Worm (Caenorhabditis elegans) whole organism, late embryonic: ENCODE data around the gene F10E7.9.

Experiments
- C38D4.7 ChIP-seq: fragments of 200-800 bp; sonication (Bioruptor generic); optimal IDR thresholded peaks from 2 replicates; lab custom pipeline; 2018; ENCODE audit warnings: mild to moderate bottlenecking, missing genetic modification characterization, moderate library complexity, missing compliant biosample characterization
- K09A11.1 ChIP-seq: sonication (generic microtip); optimal IDR thresholded peaks from 2 replicates; lab custom pipeline; 2017; ENCODE audit warnings: antibody characterized with exemption, mild to moderate bottlenecking, missing genetic modification characterization, missing compliant biosample characterization; ENCODE audit not compliant: insufficient read depth
- ahr-1 ChIP-seq: sonication (generic microtip); optimal IDR thresholded peaks from 2 replicates; lab custom pipeline; 2016; ENCODE audit warnings: missing genetic modification characterization, missing compliant biosample characterization
- ama-1 ChIP-seq: fragments of 150-350 bp; optimal IDR thresholded peaks from 2 replicates; lab custom pipeline; 2014
- ceh-14 ChIP-seq: sonication (generic microtip); optimal IDR thresholded peaks from 2 replicates; lab custom pipeline; 2016; ENCODE audit warnings: missing genotype, missing genetic modification characterization, missing compliant biosample characterization
- ceh-18 ChIP-seq: sonication (generic microtip); optimal IDR thresholded peaks from 2 replicates; lab custom pipeline; 2016; ENCODE audit warnings: missing genetic modification characterization, missing compliant biosample characterization
- ceh-19 ChIP-seq: fragments of 200-800 bp; sonication (Bioruptor generic); optimal IDR thresholded peaks from 2 replicates; lab custom pipeline; 2018; ENCODE audit warnings: mild to moderate bottlenecking, missing genetic modification characterization, missing compliant biosample characterization
- ceh-2 ChIP-seq: sonication (generic microtip); optimal IDR thresholded peaks from 2 replicates; lab custom pipeline; 2016; ENCODE audit warnings: missing genotype, missing genetic modification characterization, missing compliant biosample characterization
- ceh-22 ChIP-seq: sonication (generic microtip); optimal IDR thresholded peaks from 2 replicates; lab custom pipeline; 2017; ENCODE audit warnings: missing biosample characterization, missing genetic modification characterization
- ceh-34 ChIP-seq: sonication (generic microtip); optimal IDR thresholded peaks from 2 replicates; lab custom pipeline; 2016; ENCODE audit warnings: mild to moderate bottlenecking, missing genetic modification characterization, missing compliant biosample characterization
- ceh-48 ChIP-seq: sonication (generic microtip); optimal IDR thresholded peaks from 2 replicates; lab custom pipeline; 2016; ENCODE audit warnings: missing genetic modification characterization, inconsistent platforms, missing compliant biosample characterization
- elt-2 ChIP-seq: sonication (generic microtip); optimal IDR thresholded peaks from 2 replicates; lab custom pipeline; 2016; ENCODE audit warnings: missing genetic modification reagents, missing genetic modification characterization, missing compliant biosample characterization
- ets-4 ChIP-seq: sonication (generic microtip); optimal IDR thresholded peaks from 2 replicates; lab custom pipeline; 2016; ENCODE audit warnings: missing genetic modification characterization, missing compliant biosample characterization
- eyg-1 ChIP-seq: sonication (generic microtip); optimal IDR thresholded peaks from 2 replicates; lab custom pipeline; 2016; ENCODE audit warnings: missing genotype, missing genetic modification characterization, missing compliant biosample characterization
- fkh-6 ChIP-seq: sonication (generic microtip); optimal IDR thresholded peaks from 2 replicates; lab custom pipeline; 2016; ENCODE audit warnings: missing genetic modification characterization, missing compliant biosample characterization
- gmeb-2 ChIP-seq: sonication (generic microtip); optimal IDR thresholded peaks from 2 replicates; lab custom pipeline; 2016; ENCODE audit warnings: missing genetic modification characterization, inconsistent platforms, missing compliant biosample characterization
- hlh-30 ChIP-seq: sonication (generic microtip); optimal IDR thresholded peaks from 2 replicates; lab custom pipeline; 2017; ENCODE audit warnings: antibody characterized with exemption, missing genetic modification characterization, missing compliant biosample characterization; ENCODE audit not compliant: insufficient read depth
- madf-2 ChIP-seq: sonication (generic microtip); optimal IDR thresholded peaks from 2 replicates; lab custom pipeline; 2017; ENCODE audit warnings: missing genetic modification characterization, missing compliant biosample characterization
- nfya-1 ChIP-seq: sonication (generic microtip); optimal IDR thresholded peaks from 2 replicates; lab custom pipeline; 2017; ENCODE audit warnings: missing genetic modification characterization, mild to moderate bottlenecking, missing compliant biosample characterization, antibody characterized with exemption, moderate library complexity
- nhr-11 ChIP-seq: fragments of 150-350 bp; optimal IDR thresholded peaks from 2 replicates; lab custom pipeline; 2014; ENCODE audit warnings: missing biosample characterization, missing genetic modification characterization
- pha-4 ChIP-seq: fragments of 150-350 bp; optimal IDR thresholded peaks from 2 replicates; lab custom pipeline; 2018; ENCODE audit warnings: missing biosample characterization, missing genetic modification reagents, missing genetic modification characterization
- pqm-1 ChIP-seq: sonication (generic microtip); optimal IDR thresholded peaks from 2 replicates; lab custom pipeline; 2016; ENCODE audit warnings: missing genetic modification characterization, missing compliant biosample characterization
- pros-1 ChIP-seq: fragments of 150-350 bp; optimal IDR thresholded peaks from 2 replicates; lab custom pipeline; 2014; ENCODE audit warnings: missing biosample characterization, missing genetic modification reagents, missing genetic modification characterization
- ref-2 ChIP-seq: sonication (generic microtip); optimal IDR thresholded peaks from 2 replicates; lab custom pipeline; 2016; ENCODE audit warnings: missing genetic modification characterization, missing compliant biosample characterization
- tbx-2 ChIP-seq: sonication (generic microtip); optimal IDR thresholded peaks from 2 replicates; lab custom pipeline; 2016; ENCODE audit warnings: missing genetic modification characterization, missing compliant biosample characterization
- tbx-7 ChIP-seq: sonication (generic microtip); optimal IDR thresholded peaks from 2 replicates; lab custom pipeline; 2016; ENCODE audit warnings: missing genotype, missing genetic modification characterization, missing compliant biosample characterization
- unc-42 ChIP-seq: sonication (generic microtip); optimal IDR thresholded peaks from 2 replicates; lab custom pipeline; 2016; ENCODE audit warnings: missing genotype, missing genetic modification characterization, missing compliant biosample characterization
- unc-55 ChIP-seq: sonication (generic microtip); optimal IDR thresholded peaks from 2 replicates; lab custom pipeline; 2017; ENCODE audit warnings: missing biosample characterization, missing genetic modification reagents, missing genetic modification characterization
- ztf-16 ChIP-seq: sonication (generic microtip); optimal IDR thresholded peaks from 2 replicates; lab custom pipeline; 2017; ENCODE audit warnings: missing genetic modification characterization, missing compliant biosample characterization

F10E7.9 gene

ce11 chrII:7147550-7147949 is 37.7 kb upstream of the F10E7.9 start:
- TF ChIP-seq eyg-1 (tag; lab: Kevin White, UChicago): no peak
- no peak for TF ChIP-seq ahr-1 (tag; lab: Kevin White, UChicago)
- no peak for TF ChIP-seq pros-1 (tag; lab: Kevin White, UChicago)
- TF ChIP-seq madf-2 (tag; lab: Kevin White, UChicago): no peak
- TF ChIP-seq gmeb-2 (tag; lab: Kevin White, UChicago): no peak

- TF ChIP-seq unc-55 (GFP tag; lab: Kevin White, UChicago): no peak
- TF ChIP-seq ztf-16 (tag; lab: Kevin White, UChicago): no peak
- TF ChIP-seq ceh-14 (tag; lab: Kevin White, UChicago): no peak
- no peak for TF ChIP-seq ceh-2 (tag; lab: Kevin White, UChicago)
- TF ChIP-seq fkh-6 (tag; lab: Kevin White, UChicago): no peak
- TF ChIP-seq unc-42: no peak
- no peak for TF ChIP-seq pha-4
- TF ChIP-seq ama-1 (lab: Kevin White, UChicago): no peak
- TF ChIP-seq C38D4.7 (GFP tag; lab: Kevin White, UChicago): no peak
- no peak for TF ChIP-seq ceh-18 (tag; lab: Kevin White, UChicago)
- no peak for TF ChIP-seq ref-2 (tag; lab: Kevin White, UChicago)
- no peak for TF ChIP-seq pros-1 (tag; lab: Kevin White, UChicago)
Measured at ce11 chrII:7146240-7146639, 36.4 kb upstream of the F10E7.9 start.

- TF ChIP-seq tbx-2 (tag; lab: Kevin White, UChicago) (no peak), pqm-1 (tag; lab: Kevin White, UChicago) (no peak), ceh-48 (tag; lab: Kevin White, UChicago) (no peak)
Measured at ce11 chrII:7144307-7144706, 34.5 kb upstream of the F10E7.9 start, which contains the start of gene npr-31. npr-31 (plus strand) TSS chrII:7144607.

DNA sequence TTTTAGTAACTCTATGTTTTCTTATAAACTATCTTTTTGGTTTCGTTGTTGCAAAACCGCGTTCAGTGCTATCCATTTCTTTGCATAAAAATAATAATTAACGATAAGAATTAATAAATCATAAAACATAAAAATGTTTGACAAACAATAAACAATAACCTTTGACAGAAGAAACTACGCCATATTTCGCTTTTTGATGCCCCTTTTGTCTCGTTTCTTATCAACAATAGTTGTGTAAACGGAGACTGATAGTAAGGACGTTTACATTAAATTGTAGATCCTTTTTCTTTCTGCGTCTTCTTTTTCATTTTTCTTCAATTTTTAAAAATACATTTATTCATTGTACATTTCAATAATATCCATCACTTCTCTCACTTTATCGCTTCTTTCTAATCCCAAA is 29.2 kb upstream of the F10E7.9 start:
- peak; percentile 74 for TF ChIP-seq elt-2 (tag; lab: Kevin White, UChicago)
- TF ChIP-seq hlh-30 (tag; lab: Kevin White, UChicago): no peak
- no peak for TF ChIP-seq nhr-11 (tag; lab: Kevin White, UChicago)

DNA sequence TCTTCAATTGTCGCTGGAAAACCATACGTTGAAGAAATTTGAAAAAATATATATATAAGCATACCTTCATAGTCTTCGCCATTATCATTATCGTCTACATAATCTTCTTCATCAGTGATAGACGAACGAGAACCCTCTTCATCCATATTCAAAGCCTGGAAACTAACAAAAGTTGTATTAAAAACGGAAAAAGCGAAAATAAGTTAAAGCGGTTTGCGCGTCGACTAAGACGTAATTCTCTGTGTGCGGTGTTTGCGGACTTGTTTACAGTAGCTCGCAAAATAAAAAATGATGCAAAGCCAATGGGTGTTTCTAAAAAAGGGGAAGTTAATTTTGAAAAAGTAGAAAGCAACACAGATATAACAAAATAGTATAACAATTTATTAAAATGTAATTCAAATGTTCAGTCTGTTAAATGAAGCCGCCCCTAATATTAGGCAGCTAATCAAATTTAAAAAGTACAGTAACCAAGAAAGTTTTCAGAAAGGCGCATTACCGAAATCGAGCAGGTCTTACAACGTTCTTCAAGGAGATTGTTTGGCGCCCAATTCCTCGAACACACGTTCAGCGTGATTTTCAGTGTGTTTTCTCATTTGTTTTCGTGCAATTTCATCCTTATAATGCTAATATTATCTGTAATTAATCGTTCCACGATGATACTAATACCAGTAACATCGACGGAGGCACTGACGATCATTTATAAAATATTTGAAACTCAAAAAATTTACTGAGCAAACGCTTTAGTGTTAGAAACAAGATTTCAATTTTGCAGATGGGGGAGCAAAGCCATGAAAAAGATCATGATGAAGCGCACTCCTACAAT is 22.2 kb upstream of the F10E7.9 start, which contains the start of the genes T07F8.4 and gld-3:
Gene T07F8.4, minus strand, starts transcription at position 162 of the 823 bp plus-strand sequence.
Gene gld-3, plus strand, starts transcription at position 773 of the 823 bp plus-strand sequence.
- TF ChIP-seq gmeb-2 (tag; lab: Kevin White, UChicago): no peak
- no peak for TF ChIP-seq ceh-48 (tag; lab: Kevin White, UChicago)
- TF ChIP-seq nfya-1 (tag; lab: Kevin White, UChicago): peak; percentile 4

ce11 chrII:7126457-7126856 is 16.6 kb upstream of the F10E7.9 start, which contains the start of gene F10E7.1:
F10E7.1 (plus strand) TSS chrII:7126757.
- TF ChIP-seq ztf-16 (tag; lab: Kevin White, UChicago) (no peak), ceh-48 (tag; lab: Kevin White, UChicago) (no peak), ceh-22 (tag; lab: Kevin White, UChicago) (no peak), ceh-19 (no peak), madf-2 (tag; lab: Kevin White, UChicago) (no peak), pros-1 (tag; lab: Kevin White, UChicago) (no peak), tbx-7 (tag; lab: Kevin White, UChicago) (no peak), ceh-34 (no peak), elt-2 (tag; lab: Kevin White, UChicago) (no peak), ets-4 (tag; lab: Kevin White, UChicago) (no peak), pha-4 (no peak), K09A11.1 (no peak)
- TF ChIP-seq, all 69 proteins: peak for 0
